Worm (Caenorhabditis elegans) whole organism, L4 larva: ENCODE results near the gene C14B1.2.

Source experiments
- ama-1 ChIP-seq: fragments of 150-350 bp; optimal IDR thresholded peaks from 2 replicates; lab custom pipeline; 2014; ENCODE audit warnings: inconsistent platforms, mixed read lengths
- lim-7 ChIP-seq: fragments of 200-800 bp; sonication (Bioruptor generic); IDR thresholded peaks from 2 replicates; pipeline ENCODE4 v1.3.6; 2022; ENCODE audit warnings: missing genetic modification characterization, missing compliant biosample characterization
- nhr-25 ChIP-seq: sonication (generic microtip); optimal IDR thresholded peaks from 2 replicates; lab custom pipeline; 2017; ENCODE audit warnings: missing genetic modification characterization, mild to moderate bottlenecking, missing compliant biosample characterization, antibody characterized with exemption, moderate library complexity, borderline replicate concordance; ENCODE audit not compliant: insufficient read depth
- nhr-76 ChIP-seq: fragments of 150-350 bp; optimal IDR thresholded peaks from 2 replicates; lab custom pipeline; 2014; ENCODE audit warnings: missing biosample characterization, missing genetic modification characterization
- spr-3 ChIP-seq: fragments of 200-800 bp; sonication (Bioruptor generic); optimal IDR thresholded peaks from 2 replicates; lab custom pipeline; 2018; ENCODE audit warnings: mild to moderate bottlenecking, missing genetic modification characterization, missing compliant biosample characterization
- zag-1 ChIP-seq: fragments of 150-350 bp; optimal IDR thresholded peaks from 2 replicates; lab custom pipeline; 2014; ENCODE audit warnings: missing biosample characterization, missing genetic modification characterization

DNA sequence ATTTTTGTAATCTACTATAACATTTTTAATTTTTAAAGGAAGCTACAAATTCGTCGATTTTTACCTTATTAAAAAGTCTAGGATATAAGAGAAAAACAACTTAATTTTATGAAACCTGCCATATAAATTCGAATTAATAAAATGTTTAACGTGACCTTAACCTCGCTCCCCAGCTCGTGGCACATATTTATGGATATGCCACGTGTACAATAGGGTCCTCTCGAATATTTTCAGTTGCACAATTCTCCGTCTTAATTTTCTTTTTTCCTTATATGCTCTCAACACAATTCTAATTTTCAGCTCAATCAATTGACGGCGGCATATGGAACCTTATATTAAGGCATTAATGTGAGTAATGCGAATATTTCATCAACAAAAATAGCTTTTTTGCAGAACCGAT, 34.2 kb downstream of the C14B1.2 start, which contains the start of gene F34D10.4:
- TF ChIP-seq nhr-25 (tag; lab: Kevin White, UChicago), result no peak
- no peak for TF ChIP-seq lim-7
- TF ChIP-seq ama-1, result no peak
- TF ChIP-seq nhr-76 (tag; lab: Kevin White, UChicago), result no peak
- no peak for TF ChIP-seq spr-3 (GFP tag; lab: Kevin White, UChicago)
- TF ChIP-seq zag-1 (tag; lab: Kevin White, UChicago), result no peak
